Fruit fly (Drosophila melanogaster) whole organism, embryonic: ENCODE data around the gene CG31999.

Experiments
- CG6683 ChIP-seq: fragments of 200-800 bp; sonication (Bioruptor generic); optimal IDR thresholded peaks from 2 replicates; lab custom pipeline; 2017; ENCODE audit warnings: missing biosample characterization, mild to moderate bottlenecking, missing genetic modification characterization, missing genetic modification reagents
- MTF-1 ChIP-seq: fragments of 200-800 bp; sonication (Bioruptor generic); optimal IDR thresholded peaks from 2 replicates; lab custom pipeline; 2018; ENCODE audit warnings: missing biosample characterization, mild to moderate bottlenecking, missing genetic modification characterization, borderline replicate concordance
- br ChIP-seq: fragments of >200 bp; optimal IDR thresholded peaks from 2 replicates; lab custom pipeline; 2017
- da ChIP-seq: fragments of 200-800 bp; sonication (Bioruptor generic); optimal IDR thresholded peaks from 2 replicates; lab custom pipeline; 2016; ENCODE audit warnings: missing biosample characterization, missing genetic modification characterization

DNA sequence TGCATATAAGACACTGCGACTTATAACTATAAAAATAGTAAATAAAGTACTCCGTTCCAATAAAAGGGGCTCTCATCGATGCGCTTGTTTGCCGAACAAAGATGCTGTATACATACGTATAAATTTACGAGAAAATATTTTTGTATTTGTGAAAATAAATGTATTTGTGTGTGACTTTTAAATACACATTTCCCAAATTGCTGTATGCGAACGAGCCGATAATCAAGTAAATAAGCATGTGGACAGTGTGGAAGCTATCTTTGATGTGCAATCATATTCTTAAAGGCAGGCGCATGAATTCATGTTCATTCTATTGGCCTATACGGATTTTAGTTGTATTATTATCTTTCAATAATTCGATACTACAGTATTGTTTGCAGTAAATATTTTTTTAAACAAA is 3.6 kb upstream of the CG31999 start:
- TF ChIP-seq CG6683 (GFP tag; lab: Kevin White, UChicago) (no peak), br (lab: Kevin White, UChicago) (no peak), da (GFP tag; lab: Kevin White, UChicago) (no peak), MTF-1 (GFP tag; lab: Kevin White, UChicago) (no peak)
